Fruit fly (Drosophila melanogaster) whole organism, wandering third instar larva: ENCODE measurements around the gene Hez.

ENCODE experiments used
- CG32264 ChIP-seq: fragments of 200-800 bp; sonication (Bioruptor generic); optimal IDR thresholded peaks from 2 replicates; lab custom pipeline; 2016; ENCODE audit warnings: missing biosample characterization, missing genetic modification characterization
- Jra ChIP-seq: sonication (Bioruptor generic); optimal IDR thresholded peaks from 2 replicates; lab custom pipeline; 2016; ENCODE audit warnings: missing biosample characterization, missing genetic modification characterization
- N ChIP-seq: fragments of >200 bp; optimal IDR thresholded peaks from 2 replicates; lab custom pipeline; 2018; ENCODE audit warnings: missing biosample characterization, missing external identifiers, missing genetic modification characterization
- OdsH ChIP-seq: fragments of 200-800 bp; sonication (Bioruptor generic); optimal IDR thresholded peaks from 2 replicates; lab custom pipeline; 2016; ENCODE audit warnings: missing biosample characterization, mild to moderate bottlenecking, missing genetic modification characterization
- Rel ChIP-seq, 2 experiments: fragments of 200-800 bp; sonication (Bioruptor generic) in 1 of 2; optimal IDR thresholded peaks; 2 replicates in 1 of 2; 3 replicates in 1 of 2; lab custom pipeline; 2016 to 2019; ENCODE audit warnings: mild to moderate bottlenecking in 2 of 2, missing biosample characterization in 2 of 2, missing genetic modification characterization in 2 of 2, moderate library complexity in 1 of 2
- dl ChIP-seq, 2 experiments: fragments of 175-275, 200-275 bp in 1 of 2; fragments of 200-275 bp in 1 of 2; sonication (Bioruptor generic); optimal IDR thresholded peaks; lab custom pipeline; 2018; ENCODE audit warnings: mild to moderate bottlenecking in 2 of 2, missing biosample characterization in 2 of 2, missing genetic modification characterization in 2 of 2, moderate library complexity in 2 of 2; ENCODE audit not compliant: partially characterized antibody in 2 of 2, insufficient read depth in 1 of 2
- dsf ChIP-seq: sonication (Bioruptor generic); optimal IDR thresholded peaks from 2 replicates; lab custom pipeline; 2016; ENCODE audit warnings: missing biosample characterization, missing genetic modification characterization, borderline replicate concordance
- h ChIP-seq: fragments of 200-800 bp; sonication (Bioruptor generic); optimal IDR thresholded peaks from 3 replicates; lab custom pipeline; 2016; ENCODE audit warnings: missing biosample characterization, mild to moderate bottlenecking, missing genetic modification characterization
- sv ChIP-seq: fragments of 200-800 bp; sonication (Bioruptor generic); optimal IDR thresholded peaks from 3 replicates; lab custom pipeline; 2016; ENCODE audit warnings: missing biosample characterization, missing genetic modification characterization
- tai ChIP-seq: sonication (Bioruptor generic); optimal IDR thresholded peaks from 2 replicates; lab custom pipeline; 2016; ENCODE audit warnings: missing biosample characterization, missing genetic modification characterization

DNA sequence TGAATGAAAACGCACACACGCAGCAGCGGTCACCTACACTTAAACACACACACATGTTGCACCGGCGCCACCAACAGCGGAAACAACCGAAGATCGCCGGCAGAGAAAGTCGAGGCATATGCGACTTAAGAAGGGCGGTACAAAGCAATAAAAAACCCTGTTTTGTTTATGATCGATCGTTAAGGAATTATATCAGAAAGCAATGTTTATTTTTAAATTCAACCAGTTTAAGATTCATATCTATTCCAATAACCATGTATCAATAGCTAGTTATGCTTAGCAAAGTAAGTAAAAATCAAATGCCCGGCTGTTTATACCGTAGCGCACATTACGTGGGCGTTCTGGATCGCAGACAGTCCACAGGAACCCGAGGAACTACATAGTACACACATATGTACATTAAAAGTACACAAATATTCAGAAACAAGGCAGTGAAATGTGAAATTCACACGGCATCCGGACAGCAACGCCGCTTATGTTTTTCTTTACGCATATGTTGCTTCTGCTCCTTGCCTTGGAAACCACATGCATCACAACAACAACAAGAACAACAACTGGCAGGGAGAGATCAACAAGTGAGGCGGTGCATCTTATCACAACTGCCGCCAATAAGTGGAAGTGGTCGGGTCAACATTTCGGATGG is 38.6 kb downstream of the Hez start:
- TF ChIP-seq OdsH (GFP tag; lab: Kevin White, UChicago) (peak; percentile 93), tai (GFP tag; lab: Kevin White, UChicago) (no peak), sv (GFP tag; lab: Kevin White, UChicago) (peak; percentile 96), dl (GFP tag; optimal IDR thresholded peaks at IDR 0.05; lab: Kevin White, UChicago; ENCODE audit: insufficient read depth in 1 of 2, partially characterized antibody in 2 of 2) (no peak), dsf (GFP tag; lab: Kevin White, UChicago) (peak; percentile 37), Jra (GFP tag; lab: Kevin White, UChicago) (peak; percentile 83), N (no peak), h (peak; percentile 98), Rel (GFP tag; optimal IDR thresholded peaks at IDR 0.05; lab: Kevin White, UChicago) (peak; percentile 74), Rel (tag; optimal IDR thresholded peaks at IDR 0.05; lab: Kevin White, UChicago) (peak; percentile 64), CG32264 (GFP tag; lab: Kevin White, UChicago) (peak; percentile 94)
